Worm (Caenorhabditis elegans): ENCODE data around the gene ttbk-5.

DNA sequence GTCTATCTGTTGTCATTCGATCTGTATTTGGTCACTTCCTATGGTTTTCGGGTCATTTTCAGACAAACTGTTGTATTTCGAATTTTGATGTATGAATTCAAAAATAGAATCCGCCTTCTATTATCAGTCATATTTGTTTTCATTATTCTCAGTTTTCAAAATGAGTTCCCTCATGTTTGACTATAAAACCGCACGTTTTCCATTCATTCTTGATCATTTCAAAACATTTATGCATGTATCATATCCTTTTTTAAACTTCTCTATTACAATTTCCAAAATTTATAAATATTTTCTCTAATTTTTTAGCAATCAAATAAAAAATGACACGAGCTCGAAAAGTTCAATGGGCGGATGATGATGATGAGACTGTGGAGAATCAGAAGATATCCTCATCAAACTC lies 47.3 kb downstream of the ttbk-5 start, which contains the start of gene K08F4.12:
- TF ChIP-seq zag-1 (tag; optimal IDR thresholded peaks at IDR 0.05) (no peak), egl-27 (tag; optimal IDR thresholded peaks at IDR 0.05) (no peak), nhr-76 (tag; optimal IDR thresholded peaks at IDR 0.05) (no peak), fkh-4 (tag; optimal IDR thresholded peaks at IDR 0.05; ENCODE audit: borderline replicate concordance) (no peak), tbx-2 (tag; optimal IDR thresholded peaks at IDR 0.05) (no peak), lsy-2 (tag; optimal IDR thresholded peaks at IDR 0.05) (no peak), C04F5.9 (tag; optimal IDR thresholded peaks at IDR 0.05) (no peak), snpc-4 (tag; optimal IDR thresholded peaks at IDR 0.05) (no peak), isw-1 (GFP tag; IDR thresholded peaks at IDR 0.05) (no peak), unc-86 (tag; optimal IDR thresholded peaks at IDR 0.05) (no peak), sptf-1 (tag; optimal IDR thresholded peaks at IDR 0.05) (no peak), aly-2 (tag; optimal IDR thresholded peaks at IDR 0.05) (no peak), ets-5 (GFP tag; IDR thresholded peaks at IDR 0.05) (no peak)
